ENCODE assay signal across 2 fruit fly cellular contexts in genomic region chr3L:14104988-14105387, dm6.
TF ChIP-seq lines count a peak whose summit lies in the region.

No protein-coding gene starts in this region.

- no peak for TF ChIP-seq CTCF in whole organism, embryonic (GFP tag; optimal IDR thresholded peaks at IDR 0.05; lab: Kevin White, UChicago)

TF ChIP-seq in whole organism, embryonic, 481 proteins besides CTCF, POLR2A, EP300 and RAD21:
- peak; percentile 1 for TF ChIP-seq salm (tag; optimal IDR thresholded peaks at IDR 0.05; lab: Kevin White, UChicago)
- TF ChIP-seq CG33557 (GFP tag; optimal IDR thresholded peaks at IDR 0.05; lab: Kevin White, UChicago), result peak; percentile 16
- peak; percentile 64 for TF ChIP-seq Kr (GFP tag; optimal IDR thresholded peaks at IDR 0.05; lab: Kevin White, UChicago)
- peak; percentile 88 for TF ChIP-seq CG15479 (GFP tag; optimal IDR thresholded peaks at IDR 0.05; lab: Kevin White, UChicago)
- TF ChIP-seq nau (GFP tag; optimal IDR thresholded peaks at IDR 0.05; lab: Kevin White, UChicago), result no peak
- peak; percentile 20 for TF ChIP-seq CG15696 (tag; optimal IDR thresholded peaks at IDR 0.05; lab: Kevin White, UChicago)
- no peak for TF ChIP-seq da (GFP tag; optimal IDR thresholded peaks at IDR 0.05; lab: Kevin White, UChicago)

TF ChIP-seq in whole organism, prepupa, 60 proteins besides CTCF, POLR2A, EP300 and RAD21:
- peak; percentile 40 for TF ChIP-seq fkh (GFP tag; optimal IDR thresholded peaks at IDR 0.05; lab: Kevin White, UChicago)
- no peak for TF ChIP-seq Met (GFP tag; optimal IDR thresholded peaks at IDR 0.05; lab: Kevin White, UChicago)
